Worm (Caenorhabditis elegans): ENCODE results near the gene ins-22.

ins-22 gene

DNA sequence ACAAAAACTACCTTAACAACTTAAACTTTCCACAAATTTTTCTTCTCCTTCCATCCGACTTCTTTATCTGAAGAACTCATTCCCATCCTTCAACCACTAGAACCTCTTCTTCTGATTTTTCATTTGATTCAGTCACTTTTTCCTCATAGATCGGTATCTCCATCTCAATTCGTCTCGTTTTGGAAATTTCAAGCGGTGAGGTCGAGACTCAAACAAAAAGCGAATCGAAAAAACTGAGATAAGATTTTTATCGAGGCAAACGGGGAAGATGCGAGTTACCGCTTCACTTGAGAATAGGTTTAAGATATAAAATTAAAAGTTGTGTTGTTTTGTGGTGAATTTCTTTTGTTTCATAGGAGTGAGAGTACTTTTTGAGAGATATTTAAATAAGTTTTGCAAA, 34.8 kb upstream of the ins-22 start:
- no peak for TF ChIP-seq mdl-1 (tag; optimal IDR thresholded peaks at IDR 0.05)
- TF ChIP-seq egl-27 (tag; optimal IDR thresholded peaks at IDR 0.05), result no peak
- no peak for TF ChIP-seq elt-3 (tag; optimal IDR thresholded peaks at IDR 0.05)
- no peak for TF ChIP-seq skn-1 (tag; optimal IDR thresholded peaks at IDR 0.05)
- TF ChIP-seq unc-39 (tag; optimal IDR thresholded peaks at IDR 0.05), result no peak
- TF ChIP-seq aly-2 (tag; optimal IDR thresholded peaks at IDR 0.05), result no peak
- TF ChIP-seq nhr-6 (tag; optimal IDR thresholded peaks at IDR 0.05), result no peak
- TF ChIP-seq mab-5 (tag; optimal IDR thresholded peaks at IDR 0.05), result no peak
- no peak for TF ChIP-seq sem-4 (tag; optimal IDR thresholded peaks at IDR 0.05)
- no peak for TF ChIP-seq sma-9 (GFP tag; optimal IDR thresholded peaks at IDR 0.05)
- TF ChIP-seq sma-9 (tag; optimal IDR thresholded peaks at IDR 0.05), result no peak
- TF ChIP-seq sma-3 (GFP tag; optimal IDR thresholded peaks at IDR 0.05), result no peak
- TF ChIP-seq Y55F3AM.14 (GFP tag; optimal IDR thresholded peaks at IDR 0.05), result no peak
- peak; percentile 46 for TF ChIP-seq blmp-1 (tag; optimal IDR thresholded peaks at IDR 0.05; ENCODE audit: insufficient read depth)
- no peak for TF ChIP-seq snpc-4 (tag; optimal IDR thresholded peaks at IDR 0.05)
- TF ChIP-seq nhr-25 (tag; optimal IDR thresholded peaks at IDR 0.05), result peak; percentile 11
- TF ChIP-seq F13H6.1 (tag; optimal IDR thresholded peaks at IDR 0.05), result no peak
- TF ChIP-seq ceh-16 (tag; optimal IDR thresholded peaks at IDR 0.05), result peak; percentile 75
- TF ChIP-seq nhr-23 (tag; optimal IDR thresholded peaks at IDR 0.05), result peak; percentile 58
- TF ChIP-seq elt-1 (tag; optimal IDR thresholded peaks at IDR 0.05), result peak; percentile 66
- no peak for TF ChIP-seq fos-1 (tag; optimal IDR thresholded peaks at IDR 0.05)
- no peak for TF ChIP-seq nhr-10 (tag; optimal IDR thresholded peaks at IDR 0.05)

DNA sequence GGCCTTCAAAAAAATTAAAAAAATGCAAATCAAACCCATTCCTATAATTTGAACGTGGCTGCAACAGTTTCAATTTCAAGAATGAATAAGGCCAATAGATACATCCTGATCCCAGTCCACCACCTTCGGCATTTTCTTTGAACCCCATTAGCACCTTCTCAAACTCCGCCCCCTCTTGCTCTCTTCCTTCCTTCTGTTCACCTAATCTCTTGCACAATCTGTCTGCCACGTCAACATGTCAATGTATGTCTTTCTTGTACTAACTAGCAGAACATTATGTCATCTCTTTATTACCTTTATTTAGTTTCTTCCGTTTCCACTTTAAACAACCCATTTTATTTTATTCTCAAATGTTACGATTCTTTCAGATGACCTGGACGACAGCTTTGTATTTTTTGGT, 32.6 kb upstream of the ins-22 start, which contains the start of gene C05B5.4:
Gene C05B5.4 (plus strand): TSS at position 351 of the 400 bp plus-strand sequence.
- TF ChIP-seq unc-39 (tag; optimal IDR thresholded peaks at IDR 0.05), result no peak
- TF ChIP-seq sma-3 (GFP tag; optimal IDR thresholded peaks at IDR 0.05), result no peak
- no peak for TF ChIP-seq lin-13 (GFP tag; optimal IDR thresholded peaks at IDR 0.05)
- TF ChIP-seq ztf-1 (GFP tag; conservative IDR thresholded peaks at IDR 0.05), result no peak
- no peak for TF ChIP-seq ceh-82 (tag; optimal IDR thresholded peaks at IDR 0.05)
- TF ChIP-seq nhr-23 (tag; optimal IDR thresholded peaks at IDR 0.05), result no peak
- no peak for TF ChIP-seq elt-1 (tag; optimal IDR thresholded peaks at IDR 0.05)
- TF ChIP-seq Y55F3AM.14 (GFP tag; optimal IDR thresholded peaks at IDR 0.05), result no peak
- no peak for TF ChIP-seq skn-1 (tag; optimal IDR thresholded peaks at IDR 0.05)
- no peak for TF ChIP-seq mdl-1 (tag; optimal IDR thresholded peaks at IDR 0.05)
- no peak for TF ChIP-seq mbf-1 (tag; optimal IDR thresholded peaks at IDR 0.05)

DNA sequence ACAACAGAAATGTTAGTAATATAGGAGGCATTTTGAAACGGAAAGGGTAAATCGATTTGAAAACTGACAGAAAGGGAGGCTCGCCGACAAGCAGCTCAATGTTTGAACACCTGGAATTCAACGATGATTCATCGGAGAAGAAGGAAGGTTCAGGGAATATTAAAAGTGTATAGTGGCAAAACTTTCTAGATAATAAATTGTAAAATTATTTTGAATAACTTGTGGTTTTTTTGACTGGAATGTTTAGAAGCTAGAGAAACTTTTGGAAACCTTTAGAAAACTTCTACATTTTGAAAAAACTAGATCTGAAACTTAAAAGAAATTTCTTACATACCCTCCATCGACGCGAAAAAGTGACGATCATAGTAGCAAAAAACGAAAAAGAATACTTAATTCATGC, 28.2 kb upstream of the ins-22 start, which contains the start of gene pqn-8:
Gene pqn-8 (minus strand): TSS at position 101 of the 400 bp plus-strand sequence.
- TF ChIP-seq zag-1 (tag; optimal IDR thresholded peaks at IDR 0.05) (no peak), ztf-4 (tag; optimal IDR thresholded peaks at IDR 0.05) (no peak)

DNA sequence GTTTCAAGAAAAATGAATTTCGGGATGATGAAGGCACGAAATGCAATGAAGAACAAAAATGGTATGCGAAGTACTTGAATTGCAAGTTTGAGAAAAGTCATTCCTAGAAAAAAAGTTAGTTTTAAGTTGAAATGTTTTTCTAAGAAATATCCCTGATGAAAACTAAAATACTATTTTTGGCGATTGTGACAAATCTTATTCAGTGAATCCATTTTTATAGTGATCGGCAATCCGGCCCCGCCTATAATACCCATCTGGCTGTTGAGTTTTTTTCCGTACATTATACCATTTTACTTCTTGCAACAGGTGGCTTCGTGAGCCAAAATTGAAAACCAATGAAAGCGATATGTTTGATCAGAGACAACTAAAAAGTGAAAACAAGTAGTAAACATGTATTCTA, 26.9 kb upstream of the ins-22 start, which contains the start of gene C05B5.17:
Gene C05B5.17 (minus strand): TSS at position 101 of the 400 bp plus-strand sequence.
- TF ChIP-seq alr-1 (tag; optimal IDR thresholded peaks at IDR 0.05) (no peak), egl-27 (tag; optimal IDR thresholded peaks at IDR 0.05) (no peak), nhr-77 (tag; optimal IDR thresholded peaks at IDR 0.05) (no peak), C34F6.9 (tag; optimal IDR thresholded peaks at IDR 0.05) (no peak), mab-5 (tag; optimal IDR thresholded peaks at IDR 0.05) (no peak), ztf-4 (tag; optimal IDR thresholded peaks at IDR 0.05) (no peak), nhr-12 (tag; optimal IDR thresholded peaks at IDR 0.05) (no peak), zag-1 (tag; optimal IDR thresholded peaks at IDR 0.05) (no peak), peb-1 (tag; optimal IDR thresholded peaks at IDR 0.05) (no peak), Y55F3AM.14 (GFP tag; optimal IDR thresholded peaks at IDR 0.05) (no peak), lin-39 (tag; optimal IDR thresholded peaks at IDR 0.05) (no peak), skn-1 (tag; optimal IDR thresholded peaks at IDR 0.05) (no peak), nhr-237 (tag; optimal IDR thresholded peaks at IDR 0.05) (no peak), ceh-16 (tag; optimal IDR thresholded peaks at IDR 0.05) (no peak), nhr-25 (tag; optimal IDR thresholded peaks at IDR 0.05) (no peak), nhr-6 (tag; optimal IDR thresholded peaks at IDR 0.05) (no peak), nhr-11 (tag; optimal IDR thresholded peaks at IDR 0.05) (no peak), ztf-1 (GFP tag; conservative IDR thresholded peaks at IDR 0.05) (no peak)

DNA sequence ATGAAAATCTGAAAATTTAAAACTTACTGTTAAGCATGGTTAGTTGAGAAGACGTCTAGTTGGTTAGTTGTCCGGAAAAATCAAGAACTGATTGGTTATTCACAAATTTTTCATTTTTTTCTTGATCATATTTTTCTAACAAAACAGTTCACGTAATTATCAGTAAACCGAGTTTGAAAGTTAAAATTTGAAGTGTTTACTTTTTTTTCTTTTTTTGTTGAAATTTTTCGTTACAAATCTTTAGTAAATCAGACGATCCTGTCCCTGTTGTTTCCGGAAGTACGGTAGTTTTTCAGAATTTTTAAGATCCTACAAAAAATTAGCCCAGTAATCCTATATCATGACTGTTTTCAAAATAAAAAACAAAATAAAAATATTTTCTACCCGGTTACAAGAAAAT, 25.7 kb upstream of the ins-22 start, which contains the start of gene C05B5.2:
Gene C05B5.2 (minus strand): TSS at position 101 of the 400 bp plus-strand sequence.
- TF ChIP-seq blmp-1 (tag; optimal IDR thresholded peaks at IDR 0.05; ENCODE audit: insufficient read depth) (no peak), dmd-4 (tag; optimal IDR thresholded peaks at IDR 0.05) (no peak), ztf-4 (tag; optimal IDR thresholded peaks at IDR 0.05) (no peak), nhr-25 (tag; optimal IDR thresholded peaks at IDR 0.05) (no peak), ztf-1 (GFP tag; conservative IDR thresholded peaks at IDR 0.05) (no peak), C34F6.9 (tag; optimal IDR thresholded peaks at IDR 0.05) (no peak), mbf-1 (tag; optimal IDR thresholded peaks at IDR 0.05) (no peak), nhr-21 (tag; optimal IDR thresholded peaks at IDR 0.05) (no peak), elt-1 (tag; optimal IDR thresholded peaks at IDR 0.05) (no peak), R02D3.7 (tag; optimal IDR thresholded peaks at IDR 0.05) (no peak), elt-3 (tag; optimal IDR thresholded peaks at IDR 0.05) (no peak), ZK546.5 (tag; optimal IDR thresholded peaks at IDR 0.05) (no peak), ceh-82 (tag; optimal IDR thresholded peaks at IDR 0.05) (no peak), gmeb-1 (tag; optimal IDR thresholded peaks at IDR 0.05) (no peak), peb-1 (tag; optimal IDR thresholded peaks at IDR 0.05) (no peak), ceh-16 (tag; optimal IDR thresholded peaks at IDR 0.05) (no peak)

All from whole organism, L2 larva.